Worm (Caenorhabditis elegans) whole organism, L2 larva: ENCODE measurements around the gene R151.8.

ENCODE experiments used
- C34F6.9 ChIP-seq: fragments of 150-350 bp; optimal IDR thresholded peaks from 2 replicates; lab custom pipeline; 2014; ENCODE audit warnings: missing biosample characterization, missing genetic modification characterization
- F13H6.1 ChIP-seq: sonication (generic microtip); optimal IDR thresholded peaks from 2 replicates; lab custom pipeline; 2016; ENCODE audit warnings: missing genetic modification characterization, missing compliant biosample characterization
- Y55F3AM.14 ChIP-seq: fragments of 200-800 bp; sonication (Bioruptor generic); optimal IDR thresholded peaks from 2 replicates; lab custom pipeline; 2018; ENCODE audit warnings: mild to moderate bottlenecking, missing genetic modification characterization, missing compliant biosample characterization
- alr-1 ChIP-seq: fragments of 150-350 bp; optimal IDR thresholded peaks from 2 replicates; lab custom pipeline; 2014; ENCODE audit warnings: missing biosample characterization, missing genetic modification characterization
- aly-2 ChIP-seq: fragments of 150-350 bp; optimal IDR thresholded peaks from 2 replicates; lab custom pipeline; 2014; ENCODE audit warnings: missing biosample characterization, missing genetic modification characterization
- ama-1 ChIP-seq: fragments of 150-350 bp; optimal IDR thresholded peaks from 2 replicates; lab custom pipeline; 2018; ENCODE audit warnings: inconsistent platforms
- ceh-16 ChIP-seq: fragments of 150-350 bp; optimal IDR thresholded peaks from 2 replicates; lab custom pipeline; 2014; ENCODE audit warnings: missing biosample characterization, missing genetic modification characterization
- crh-2 ChIP-seq: sonication (generic microtip); optimal IDR thresholded peaks from 2 replicates; lab custom pipeline; 2017; ENCODE audit warnings: missing biosample characterization, missing genetic modification characterization
- dmd-4 ChIP-seq: sonication (generic microtip); optimal IDR thresholded peaks from 2 replicates; lab custom pipeline; 2017; ENCODE audit warnings: missing biosample characterization, missing genetic modification characterization
- elt-1 ChIP-seq: fragments of 150-350 bp; optimal IDR thresholded peaks from 2 replicates; lab custom pipeline; 2014; ENCODE audit warnings: missing biosample characterization, missing genetic modification characterization
- elt-3 ChIP-seq: sonication (generic microtip); optimal IDR thresholded peaks from 2 replicates; lab custom pipeline; 2017; ENCODE audit warnings: missing biosample characterization, missing genetic modification characterization
- fos-1 ChIP-seq: fragments of 150-350 bp; optimal IDR thresholded peaks from 2 replicates; lab custom pipeline; 2014; ENCODE audit warnings: missing biosample characterization, missing genetic modification characterization
- gmeb-1 ChIP-seq: fragments of 150-350 bp; optimal IDR thresholded peaks from 2 replicates; lab custom pipeline; 2014; ENCODE audit warnings: missing biosample characterization, missing genetic modification characterization
- lin-11 ChIP-seq: fragments of 150-350 bp; sonication (generic microtip); optimal IDR thresholded peaks from 2 replicates; lab custom pipeline; 2014; ENCODE audit warnings: missing biosample characterization, missing genetic modification characterization, inconsistent platforms, mixed read lengths
- lin-13 ChIP-seq: fragments of 150-350 bp; optimal IDR thresholded peaks from 2 replicates; lab custom pipeline; 2014; ENCODE audit warnings: missing biosample characterization, missing genetic modification reagents, missing genetic modification characterization
- lsy-2 ChIP-seq, 2 experiments: fragments of 150-350 bp in 1 of 2; sonication (generic microtip) in 1 of 2; optimal IDR thresholded peaks; 2 replicates each; lab custom pipeline; 2014 to 2017; ENCODE audit warnings: missing biosample characterization in 2 of 2, missing genetic modification characterization in 2 of 2
- mab-5 ChIP-seq: fragments of 150-350 bp; optimal IDR thresholded peaks from 2 replicates; lab custom pipeline; 2014; ENCODE audit warnings: missing biosample characterization, missing genetic modification characterization
- mbf-1 ChIP-seq: sonication (generic microtip); optimal IDR thresholded peaks from 2 replicates; lab custom pipeline; 2017; ENCODE audit warnings: missing biosample characterization, missing genetic modification characterization
- mdl-1 ChIP-seq, 2 experiments: fragments of 150-350 bp in 1 of 2; sonication (generic microtip) in 1 of 2; optimal IDR thresholded peaks; 2 replicates each; lab custom pipeline; 2017; ENCODE audit warnings: missing biosample characterization in 2 of 2, missing genetic modification characterization in 2 of 2
- nhr-11 ChIP-seq: fragments of 150-350 bp; optimal IDR thresholded peaks from 2 replicates; lab custom pipeline; 2014; ENCODE audit warnings: missing biosample characterization, missing genetic modification characterization
- nhr-129 ChIP-seq: fragments of 150-350 bp; optimal IDR thresholded peaks from 2 replicates; lab custom pipeline; 2014; ENCODE audit warnings: missing biosample characterization, missing genetic modification characterization
- nhr-21 ChIP-seq: fragments of 150-350 bp; optimal IDR thresholded peaks from 2 replicates; lab custom pipeline; 2014; ENCODE audit warnings: missing biosample characterization, missing genetic modification characterization
- nhr-237 ChIP-seq: fragments of 150-350 bp; optimal IDR thresholded peaks from 2 replicates; lab custom pipeline; 2014; ENCODE audit warnings: missing biosample characterization, missing genetic modification characterization
- nhr-25 ChIP-seq: fragments of 150-350 bp; sonication (generic microtip); optimal IDR thresholded peaks from 3 replicates; lab custom pipeline; 2014; ENCODE audit warnings: missing biosample characterization, missing genetic modification characterization
- nhr-6 ChIP-seq: fragments of 150-350 bp; optimal IDR thresholded peaks from 2 replicates; lab custom pipeline; 2014; ENCODE audit warnings: missing biosample characterization, missing genetic modification characterization
- nhr-77 ChIP-seq: fragments of 150-350 bp; optimal IDR thresholded peaks from 2 replicates; lab custom pipeline; 2014; ENCODE audit warnings: missing biosample characterization, missing genetic modification characterization
- sem-4 ChIP-seq: fragments of 150-350 bp; optimal IDR thresholded peaks from 2 replicates; lab custom pipeline; 2014; ENCODE audit warnings: missing biosample characterization, missing genetic modification reagents, missing genetic modification characterization
- skn-1 ChIP-seq: sonication (generic microtip); optimal IDR thresholded peaks from 2 replicates; lab custom pipeline; 2017; ENCODE audit warnings: missing biosample characterization, missing genetic modification characterization
- sma-3 ChIP-seq: sonication (generic microtip); optimal IDR thresholded peaks from 2 replicates; lab custom pipeline; 2016; ENCODE audit warnings: missing genetic modification reagents, missing genetic modification characterization, missing compliant biosample characterization
- sma-9 ChIP-seq, 2 experiments: fragments of 150-350 bp in 1 of 2; sonication (generic microtip) in 1 of 2; optimal IDR thresholded peaks; 2 replicates each; lab custom pipeline; 2014 to 2016; ENCODE audit warnings: missing genetic modification characterization in 2 of 2, mild to moderate bottlenecking in 1 of 2, missing biosample characterization in 1 of 2, missing compliant biosample characterization in 1 of 2, missing genetic modification reagents in 1 of 2, moderate library complexity in 1 of 2
- snpc-4 ChIP-seq: fragments of 150-350 bp; optimal IDR thresholded peaks from 2 replicates; lab custom pipeline; 2014; ENCODE audit warnings: missing biosample characterization, missing genetic modification characterization
- unc-39 ChIP-seq: fragments of 150-350 bp; optimal IDR thresholded peaks from 2 replicates; lab custom pipeline; 2014; ENCODE audit warnings: missing biosample characterization, missing genetic modification characterization
- unc-55 ChIP-seq: fragments of 150-350 bp; sonication (generic microtip); optimal IDR thresholded peaks from 3 replicates; lab custom pipeline; 2014; ENCODE audit warnings: missing biosample characterization, missing genetic modification reagents, missing genetic modification characterization
- unc-62 ChIP-seq: fragments of 150-350 bp; optimal IDR thresholded peaks from 2 replicates; lab custom pipeline; 2014; ENCODE audit warnings: missing biosample characterization, missing genetic modification reagents, missing genetic modification characterization
- zag-1 ChIP-seq: fragments of 150-350 bp; optimal IDR thresholded peaks from 2 replicates; lab custom pipeline; 2014; ENCODE audit warnings: missing biosample characterization, missing genetic modification characterization
- ztf-1 ChIP-seq: fragments of 200-800 bp; sonication (Bioruptor generic); conservative IDR thresholded peaks from 2 replicates; pipeline ENCODE4 v1.3.6; 2022; ENCODE audit warnings: missing genetic modification characterization, missing compliant biosample characterization
- ztf-11 ChIP-seq: sonication (generic microtip); optimal IDR thresholded peaks from 2 replicates; lab custom pipeline; 2017; ENCODE audit warnings: missing biosample characterization, missing genetic modification characterization

Gene R151.8

DNA sequence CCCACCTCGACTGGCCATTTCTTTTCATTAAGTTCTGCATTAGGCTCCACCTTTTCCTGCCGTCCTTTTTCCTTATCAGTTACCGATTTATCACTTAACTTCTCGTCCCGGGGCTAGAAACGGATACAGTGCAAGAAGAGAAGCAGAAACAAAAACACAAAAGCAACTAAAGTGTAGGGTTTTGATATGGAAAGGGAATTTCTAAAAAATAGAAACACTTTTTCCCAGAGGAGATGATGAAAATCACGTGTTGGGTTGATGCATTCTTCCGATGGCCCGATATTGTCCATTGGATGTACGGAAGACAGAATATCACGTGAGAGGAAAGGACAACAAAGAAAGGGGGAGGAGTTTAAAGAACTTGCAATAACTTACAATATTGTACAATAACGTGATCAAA, 43.2 kb upstream of the R151.8 start (continued):
- peak; percentile 63 for TF ChIP-seq fos-1 (tag; lab: Kevin White, UChicago)
- TF ChIP-seq lsy-2 (tag; optimal IDR thresholded peaks at IDR 0.05; lab: Kevin White, UChicago) = peak in 1 of 2 experiments; percentile 46
- no peak for TF ChIP-seq skn-1 (tag; lab: Kevin White, UChicago)
- no peak for TF ChIP-seq mbf-1 (tag; lab: Kevin White, UChicago)
- no peak for TF ChIP-seq nhr-237 (tag; lab: Kevin White, UChicago)
- no peak for TF ChIP-seq ceh-16
- TF ChIP-seq snpc-4 (tag; lab: Kevin White, UChicago) = no peak
- no peak for TF ChIP-seq alr-1 (tag; lab: Kevin White, UChicago)
- peak; percentile 92 for TF ChIP-seq nhr-21
- TF ChIP-seq, all 48 proteins: peak for 13

DNA sequence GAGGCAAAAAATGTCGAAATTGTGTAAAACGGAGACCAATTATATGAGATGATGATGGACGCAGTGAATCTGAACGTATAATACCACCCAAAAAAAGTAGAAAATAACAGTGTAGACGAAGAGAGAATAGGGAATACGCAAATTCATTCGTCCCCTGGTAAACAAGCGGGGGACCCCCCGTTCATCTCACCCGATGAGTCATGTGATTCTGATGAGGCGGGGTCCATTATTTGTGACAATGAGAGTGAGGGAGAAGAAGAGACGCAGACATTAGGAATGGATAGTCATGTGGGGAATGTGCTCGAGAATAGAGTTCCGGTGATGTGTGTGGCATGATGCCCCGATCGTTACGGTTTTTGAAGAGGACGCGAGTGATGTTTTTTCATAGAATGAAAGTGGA, 42.5 kb upstream of the R151.8 start:
- TF ChIP-seq dmd-4 (tag; lab: Kevin White, UChicago) = no peak
- no peak for TF ChIP-seq sem-4 (tag; lab: Kevin White, UChicago)
- peak in 1 of 2 experiments; percentile 61 for TF ChIP-seq lsy-2 (tag; optimal IDR thresholded peaks at IDR 0.05; lab: Kevin White, UChicago)
- peak; percentile 59 for TF ChIP-seq F13H6.1 (tag; lab: Kevin White, UChicago)
- no peak for TF ChIP-seq nhr-11
- TF ChIP-seq nhr-25 = peak; percentile 59
- peak; percentile 41 for TF ChIP-seq sma-3 (GFP tag; lab: Kevin White, UChicago)
- TF ChIP-seq nhr-6 (tag; lab: Kevin White, UChicago) = peak; percentile 35
- peak; percentile 56 for TF ChIP-seq crh-2
- TF ChIP-seq ama-1 (lab: Kevin White, UChicago) = peak; percentile 68
- peak in 1 of 2 experiments; percentile 25 for TF ChIP-seq mdl-1 (tag; optimal IDR thresholded peaks at IDR 0.05; lab: Kevin White, UChicago)
- peak; percentile 28 for TF ChIP-seq gmeb-1 (tag; lab: Kevin White, UChicago)
- peak; percentile 9 for TF ChIP-seq fos-1 (tag; lab: Kevin White, UChicago)
- TF ChIP-seq unc-55 = peak; percentile 7
- peak; percentile 81 for TF ChIP-seq C34F6.9
- no peak for TF ChIP-seq zag-1
- no peak for TF ChIP-seq nhr-237 (tag; lab: Kevin White, UChicago)
- TF ChIP-seq mab-5 (tag; lab: Kevin White, UChicago) = peak; percentile 70
- TF ChIP-seq nhr-129 (tag; lab: Kevin White, UChicago) = peak; percentile 86
- TF ChIP-seq lin-11 (tag; lab: Kevin White, UChicago) = no peak
- peak; percentile 77 for TF ChIP-seq sma-9 (GFP tag; optimal IDR thresholded peaks at IDR 0.05; lab: Kevin White, UChicago)
- TF ChIP-seq sma-9 (tag; optimal IDR thresholded peaks at IDR 0.05; lab: Kevin White, UChicago) = no peak
- TF ChIP-seq, all 48 proteins: peak for 15

DNA sequence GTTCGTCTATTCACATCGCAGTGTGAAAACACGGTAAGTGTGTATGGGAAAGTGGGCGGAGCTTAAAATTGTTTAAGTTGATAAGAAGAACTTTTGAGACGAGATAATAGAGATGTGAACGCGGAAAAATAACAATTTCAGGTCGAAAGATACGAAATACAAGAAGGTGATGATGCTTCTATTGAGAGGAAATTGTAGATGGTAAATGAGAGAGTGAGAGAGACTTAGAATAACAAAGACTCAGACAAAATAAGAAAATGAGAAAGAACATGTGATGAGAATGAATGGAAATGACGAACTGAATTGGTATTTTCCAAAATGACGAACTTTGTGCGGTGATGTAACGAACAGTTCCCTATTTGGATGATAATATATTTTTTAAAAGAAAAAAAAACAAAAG, 41.5 kb upstream of the R151.8 start:
- TF ChIP-seq ztf-1 (GFP tag; lab: Robert Waterston, UW) (no peak), lsy-2 (tag; optimal IDR thresholded peaks at IDR 0.05; lab: Kevin White, UChicago) (no peak), ztf-11 (tag; lab: Kevin White, UChicago) (no peak), nhr-25 (peak; percentile 13), elt-1 (tag; lab: Kevin White, UChicago) (no peak), nhr-77 (no peak), nhr-237 (tag; lab: Kevin White, UChicago) (no peak), nhr-6 (tag; lab: Kevin White, UChicago) (no peak), sma-3 (GFP tag; lab: Kevin White, UChicago) (peak; percentile 12), Y55F3AM.14 (no peak)

- TF ChIP-seq lin-11 (tag; lab: Kevin White, UChicago) (no peak), snpc-4 (tag; lab: Kevin White, UChicago) (no peak), skn-1 (tag; lab: Kevin White, UChicago) (no peak)
Measured at ce11 chrIII:7263028-7263427, 33.4 kb upstream of the R151.8 start.

DNA sequence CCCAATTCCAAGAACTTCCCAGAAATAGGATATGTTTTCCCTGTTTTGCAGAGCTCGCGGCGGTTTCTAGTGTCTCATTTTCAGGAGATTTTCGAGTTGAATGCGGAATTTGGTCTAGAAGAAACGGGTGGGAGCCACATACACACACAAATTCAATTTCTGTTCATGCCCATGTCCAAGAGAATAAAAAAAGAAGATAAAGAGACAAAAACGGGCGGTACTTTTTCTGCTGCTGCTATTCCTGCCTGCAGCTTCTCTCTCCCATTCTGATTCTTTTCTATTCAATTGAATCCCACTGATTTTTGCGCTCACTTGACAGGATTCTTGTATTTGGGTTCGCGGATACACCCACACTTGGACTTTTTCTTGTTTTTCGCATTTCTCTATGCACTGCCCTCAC, 33.0 kb upstream of the R151.8 start:
- TF ChIP-seq lsy-2 (tag; optimal IDR thresholded peaks at IDR 0.05; lab: Kevin White, UChicago) (no peak), lin-13 (no peak), aly-2 (no peak), unc-39 (no peak), sem-4 (tag; lab: Kevin White, UChicago) (no peak), dmd-4 (tag; lab: Kevin White, UChicago) (no peak), mdl-1 (tag; optimal IDR thresholded peaks at IDR 0.05; lab: Kevin White, UChicago) (no peak), sma-9 (GFP tag; optimal IDR thresholded peaks at IDR 0.05; lab: Kevin White, UChicago) (no peak), sma-9 (tag; optimal IDR thresholded peaks at IDR 0.05; lab: Kevin White, UChicago) (no peak), elt-1 (tag; lab: Kevin White, UChicago) (no peak), unc-62 (no peak), F13H6.1 (tag; lab: Kevin White, UChicago) (no peak), Y55F3AM.14 (no peak), C34F6.9 (no peak), elt-3 (no peak), nhr-6 (tag; lab: Kevin White, UChicago) (no peak)
